Worm (Caenorhabditis elegans) whole organism, L1 larva: Measurements from ENCODE around the gene Y6G8.14.

Experiments
- C04F5.9 ChIP-seq: sonication (generic microtip); optimal IDR thresholded peaks from 2 replicates; lab custom pipeline; 2016; ENCODE audit warnings: missing genetic modification characterization, missing compliant biosample characterization
- Y116A8C.19 ChIP-seq: sonication (generic microtip); optimal IDR thresholded peaks from 2 replicates; lab custom pipeline; 2016; ENCODE audit warnings: missing compliant biosample characterization, missing genetic modification characterization, borderline replicate concordance
- aly-2 ChIP-seq: fragments of 150-350 bp; optimal IDR thresholded peaks from 2 replicates; lab custom pipeline; 2014; ENCODE audit warnings: missing biosample characterization, missing genetic modification characterization
- ceh-63 ChIP-seq: fragments of 200-800 bp; sonication (Bioruptor generic); optimal IDR thresholded peaks from 2 replicates; lab custom pipeline; 2018; ENCODE audit warnings: mild to moderate bottlenecking, missing genetic modification characterization, missing compliant biosample characterization
- ceh-8 ChIP-seq: fragments of 200-800 bp; sonication (Bioruptor generic); optimal IDR thresholded peaks from 2 replicates; lab custom pipeline; 2018; ENCODE audit warnings: mild to moderate bottlenecking, missing genetic modification characterization, moderate library complexity, missing compliant biosample characterization
- ceh-90 ChIP-seq: sonication (generic microtip); optimal IDR thresholded peaks from 2 replicates; lab custom pipeline; 2016; ENCODE audit warnings: missing genetic modification characterization, missing compliant biosample characterization
- efl-3 ChIP-seq: fragments of 200-800 bp; sonication (Bioruptor generic); optimal IDR thresholded peaks from 2 replicates; lab custom pipeline; 2018; ENCODE audit warnings: mild to moderate bottlenecking, missing genetic modification characterization, missing compliant biosample characterization
- elt-2 ChIP-seq: sonication (generic microtip); optimal IDR thresholded peaks from 2 replicates; lab custom pipeline; 2016; ENCODE audit warnings: missing genetic modification characterization, mild to moderate bottlenecking, inconsistent platforms, missing compliant biosample characterization, missing genetic modification reagents
- elt-3 ChIP-seq, 6 experiments: fragments of 150-350 bp in 1 of 6; sonication (generic microtip); optimal IDR thresholded peaks; 2 replicates each; lab custom pipeline; 2017 to 2018; ENCODE audit warnings: missing biosample characterization in 6 of 6, missing genetic modification characterization in 6 of 6, inconsistent platforms in 1 of 6
- fkh-10 ChIP-seq: sonication (generic microtip); optimal IDR thresholded peaks from 2 replicates; lab custom pipeline; 2017; ENCODE audit warnings: missing biosample characterization, missing genetic modification reagents, missing genetic modification characterization
- fkh-8 ChIP-seq: sonication (generic microtip); optimal IDR thresholded peaks from 2 replicates; lab custom pipeline; 2016; ENCODE audit warnings: mild to moderate bottlenecking, missing genetic modification characterization, missing compliant biosample characterization
- fos-1 ChIP-seq: fragments of 150-350 bp; optimal IDR thresholded peaks from 2 replicates; lab custom pipeline; 2014; ENCODE audit warnings: missing biosample characterization, missing genetic modification characterization
- grh-1 ChIP-seq: fragments of 200-800 bp; sonication (Bioruptor generic); IDR thresholded peaks from 2 replicates; pipeline ENCODE4 v1.3.6; 2022; ENCODE audit warnings: missing genetic modification reagents, missing genetic modification characterization, missing compliant biosample characterization
- hlh-4 ChIP-seq: sonication (generic microtip); optimal IDR thresholded peaks from 2 replicates; lab custom pipeline; 2016; ENCODE audit warnings: mild to moderate bottlenecking, missing genetic modification characterization, missing compliant biosample characterization
- hpl-2 ChIP-seq: fragments of 150-350 bp; optimal IDR thresholded peaks from 2 replicates; lab custom pipeline; 2014; ENCODE audit warnings: missing biosample characterization, missing genetic modification reagents, missing genetic modification characterization
- lin-14 ChIP-seq: fragments of 200-800 bp; sonication (Bioruptor generic); optimal IDR thresholded peaks from 2 replicates; lab custom pipeline; 2018; ENCODE audit warnings: mild to moderate bottlenecking, missing genetic modification characterization, moderate library complexity, missing compliant biosample characterization
- lin-15B ChIP-seq: fragments of 150-350 bp; sonication (generic microtip); optimal IDR thresholded peaks from 3 replicates; lab custom pipeline; 2014; ENCODE audit warnings: missing biosample characterization, missing genetic modification characterization
- lsy-2 ChIP-seq, 2 experiments: fragments of 150-350 bp; optimal IDR thresholded peaks; 2 replicates each; lab custom pipeline; 2014; ENCODE audit warnings: missing biosample characterization in 2 of 2, missing genetic modification characterization in 2 of 2
- mdl-1 ChIP-seq, 2 experiments: fragments of 150-350 bp; optimal IDR thresholded peaks; 2 replicates each; lab custom pipeline; 2014 to 2017; ENCODE audit warnings: missing biosample characterization in 2 of 2, missing genetic modification characterization in 2 of 2, inconsistent platforms in 1 of 2
- nhr-20 ChIP-seq: sonication (generic microtip); optimal IDR thresholded peaks from 2 replicates; lab custom pipeline; 2016; ENCODE audit warnings: mild to moderate bottlenecking, missing genetic modification characterization, missing compliant biosample characterization
- nhr-47 ChIP-seq: sonication (generic microtip); optimal IDR thresholded peaks from 2 replicates; lab custom pipeline; 2016; ENCODE audit warnings: mild to moderate bottlenecking, missing genetic modification characterization, moderate library complexity, missing compliant biosample characterization
- nhr-71 ChIP-seq: sonication (generic microtip); optimal IDR thresholded peaks from 2 replicates; lab custom pipeline; 2016; ENCODE audit warnings: mild to moderate bottlenecking, missing genetic modification characterization, moderate library complexity, missing compliant biosample characterization
- nhr-76 ChIP-seq: sonication (generic microtip); optimal IDR thresholded peaks from 2 replicates; lab custom pipeline; 2017; ENCODE audit warnings: missing biosample characterization, missing genetic modification characterization
- nhr-77 ChIP-seq: fragments of 150-350 bp; optimal IDR thresholded peaks from 2 replicates; lab custom pipeline; 2014; ENCODE audit warnings: missing biosample characterization, missing genetic modification characterization
- nhr-85 ChIP-seq: sonication (generic microtip); peaks from one replicate; lab custom pipeline; 2016; ENCODE audit warnings: missing genetic modification characterization, inconsistent platforms, missing compliant biosample characterization
- nhr-90 ChIP-seq: sonication (generic microtip); optimal IDR thresholded peaks from 2 replicates; lab custom pipeline; 2016; ENCODE audit warnings: mild to moderate bottlenecking, missing genetic modification characterization, missing compliant biosample characterization; ENCODE audit not compliant: poor library complexity
- pqm-1 ChIP-seq: sonication (generic microtip); optimal IDR thresholded peaks from 3 replicates; lab custom pipeline; 2017; ENCODE audit warnings: missing biosample characterization, missing genetic modification characterization
- rnt-1 ChIP-seq: sonication (generic microtip); optimal IDR thresholded peaks from 2 replicates; lab custom pipeline; 2016; ENCODE audit warnings: mild to moderate bottlenecking, missing genetic modification characterization, moderate library complexity, missing compliant biosample characterization
- skn-1 ChIP-seq: fragments of 150-350 bp; optimal IDR thresholded peaks from 2 replicates; lab custom pipeline; 2014; ENCODE audit warnings: missing biosample characterization, missing genetic modification characterization
- snu-23 ChIP-seq: sonication (generic microtip); optimal IDR thresholded peaks from 2 replicates; lab custom pipeline; 2016; ENCODE audit warnings: missing genetic modification characterization, missing compliant biosample characterization
- sox-4 ChIP-seq: sonication (generic microtip); optimal IDR thresholded peaks from 2 replicates; lab custom pipeline; 2016; ENCODE audit warnings: missing genetic modification characterization, missing compliant biosample characterization
- swsn-7 ChIP-seq: sonication (generic microtip); optimal IDR thresholded peaks from 2 replicates; lab custom pipeline; 2016; ENCODE audit warnings: missing genetic modification characterization, missing compliant biosample characterization
- tbx-2 ChIP-seq: sonication (generic microtip); optimal IDR thresholded peaks from 2 replicates; lab custom pipeline; 2016; ENCODE audit warnings: missing genetic modification characterization, missing compliant biosample characterization
- tlp-1 ChIP-seq: fragments of 150-350 bp; optimal IDR thresholded peaks from 2 replicates; lab custom pipeline; 2014; ENCODE audit warnings: missing biosample characterization, missing genetic modification characterization
- unc-130 ChIP-seq: fragments of 150-350 bp; optimal IDR thresholded peaks from 2 replicates; lab custom pipeline; 2017; ENCODE audit warnings: missing biosample characterization, missing genetic modification characterization, inconsistent platforms
- unc-86 ChIP-seq: sonication (generic microtip); optimal IDR thresholded peaks from 2 replicates; lab custom pipeline; 2016; ENCODE audit warnings: missing genetic modification characterization, missing compliant biosample characterization

Y6G8.14 gene

ce11 chrV:17658824-17659223 lies 44.7 kb upstream of the Y6G8.14 start:
- TF ChIP-seq aly-2 (no peak), tlp-1 (tag; lab: Kevin White, UChicago) (no peak), grh-1 (GFP tag; lab: Robert Waterston, UW) (no peak), nhr-85 (tag; lab: Kevin White, UChicago) (peak; percentile 5), efl-3 (no peak)
- TF ChIP-seq, all 84 proteins: peak for 1

ce11 chrV:17655205-17655604 lies 41.1 kb upstream of the Y6G8.14 start:
- no peak for TF ChIP-seq nhr-76 (tag; lab: Kevin White, UChicago)
- no peak for TF ChIP-seq rnt-1
- no peak for TF ChIP-seq lsy-2 (tag; optimal IDR thresholded peaks at IDR 0.05; lab: Kevin White, UChicago)
- TF ChIP-seq nhr-47 = no peak
- no peak for TF ChIP-seq pqm-1 (tag; lab: Kevin White, UChicago)

ce11 chrV:17650427-17650826 lies 36.3 kb upstream of the Y6G8.14 start, which contains the start of gene fbxa-192:
TSS of gene fbxa-192 (minus strand) at chrV:17650527.
- TF ChIP-seq ceh-63 (GFP tag; lab: Kevin White, UChicago) (no peak), elt-2 (tag; lab: Kevin White, UChicago) (no peak), unc-130 (tag; lab: Kevin White, UChicago) (no peak), nhr-20 (tag; lab: Kevin White, UChicago) (no peak), hpl-2 (no peak), nhr-85 (tag; lab: Kevin White, UChicago) (no peak), lin-14 (no peak), rnt-1 (no peak), C04F5.9 (tag; lab: Kevin White, UChicago) (no peak), hlh-4 (tag; lab: Kevin White, UChicago) (no peak), mdl-1 (tag; optimal IDR thresholded peaks at IDR 0.05; lab: Kevin White, UChicago) (no peak), grh-1 (GFP tag; lab: Robert Waterston, UW) (no peak), Y116A8C.19 (tag; lab: Kevin White, UChicago) (no peak), sox-4 (no peak), ceh-90 (tag; lab: Kevin White, UChicago) (no peak), elt-3 (tag; optimal IDR thresholded peaks at IDR 0.05; lab: Kevin White, UChicago) (no peak), fkh-8 (tag; lab: Kevin White, UChicago) (no peak), aly-2 (no peak), fkh-10 (GFP tag; lab: Kevin White, UChicago) (no peak)

- TF ChIP-seq Y116A8C.19 (tag; lab: Kevin White, UChicago) (no peak), elt-2 (tag; lab: Kevin White, UChicago) (no peak), hlh-4 (tag; lab: Kevin White, UChicago) (no peak), skn-1 (tag; lab: Kevin White, UChicago) (no peak), fkh-8 (tag; lab: Kevin White, UChicago) (no peak), ceh-8 (no peak), elt-3 (tag; optimal IDR thresholded peaks at IDR 0.05; lab: Kevin White, UChicago) (no peak), unc-86 (tag; lab: Kevin White, UChicago) (no peak), nhr-77 (tag; lab: Kevin White, UChicago) (no peak), swsn-7 (no peak), ceh-90 (tag; lab: Kevin White, UChicago) (no peak)
- TF ChIP-seq, all 84 proteins: peak for 0
These were observed 14.4 kb upstream of the Y6G8.14 start, which contains the start of gene F57G4.10 for ce11 chrV:17628566-17628965. TSS of gene F57G4.10 (plus strand) at chrV:17628866.

DNA sequence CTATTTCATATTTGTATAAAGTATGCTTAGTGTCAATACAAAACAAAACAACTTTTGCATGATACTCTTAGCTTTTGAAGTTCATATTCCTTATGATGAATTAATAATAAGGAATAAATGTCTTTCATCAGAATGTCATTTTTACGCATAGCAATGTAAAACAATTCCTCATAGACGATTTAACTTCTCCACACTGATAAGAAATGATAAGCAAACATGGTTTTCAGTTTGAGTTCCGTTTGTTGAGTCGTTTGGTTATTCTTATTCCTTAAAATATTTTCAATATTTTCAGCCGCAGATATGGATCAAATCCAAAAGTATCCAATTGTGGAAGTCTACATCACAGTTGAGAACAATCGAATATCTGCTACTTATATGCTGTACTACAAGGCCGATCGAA lies 10.8 kb upstream of the Y6G8.14 start, which contains the start of gene F57G4.11:
F57G4.11 (plus strand) TSS at position 301 of the 400 bp plus-strand sequence.
- TF ChIP-seq nhr-71 (no peak), tbx-2 (no peak), lin-15B (tag; lab: Kevin White, UChicago) (no peak), hpl-2 (no peak), fos-1 (tag; lab: Kevin White, UChicago) (no peak), nhr-90 (no peak), snu-23 (GFP tag; lab: Kevin White, UChicago) (no peak)
- TF ChIP-seq, all 84 proteins: peak for 0
